Worm (Caenorhabditis elegans) whole organism, mixed stage, embryonic: ENCODE results near the gene elo-6.

ENCODE experiments used
- lin-13 ChIP-seq: fragments of 150-350 bp; optimal IDR thresholded peaks from 2 replicates; lab custom pipeline; 2014; ENCODE audit warnings: missing biosample characterization, missing genetic modification characterization
- lin-32 ChIP-seq: fragments of 200-800 bp; sonication (Bioruptor generic); optimal IDR thresholded peaks from 2 replicates; lab custom pipeline; 2018; ENCODE audit warnings: mild to moderate bottlenecking, missing genetic modification characterization, missing compliant biosample characterization
- mab-5 ChIP-seq: fragments of 150-350 bp; optimal IDR thresholded peaks from 2 replicates; lab custom pipeline; 2014; ENCODE audit warnings: missing biosample characterization, missing genetic modification characterization
- mep-1 ChIP-seq: fragments of 150-350 bp; optimal IDR thresholded peaks from 2 replicates; lab custom pipeline; 2017; ENCODE audit warnings: missing biosample characterization, missing genetic modification reagents, missing genetic modification characterization, inconsistent platforms
- nhr-12 ChIP-seq: fragments of 150-350 bp; optimal IDR thresholded peaks from 2 replicates; lab custom pipeline; 2014; ENCODE audit warnings: missing biosample characterization, missing genetic modification characterization
- unc-62 ChIP-seq: fragments of 150-350 bp; optimal IDR thresholded peaks from 2 replicates; lab custom pipeline; 2014; ENCODE audit warnings: missing biosample characterization, missing genetic modification reagents, missing genetic modification characterization
- zip-8 ChIP-seq: fragments of 150-350 bp; optimal IDR thresholded peaks from 2 replicates; lab custom pipeline; 2014; ENCODE audit warnings: missing biosample characterization, missing genetic modification characterization

DNA sequence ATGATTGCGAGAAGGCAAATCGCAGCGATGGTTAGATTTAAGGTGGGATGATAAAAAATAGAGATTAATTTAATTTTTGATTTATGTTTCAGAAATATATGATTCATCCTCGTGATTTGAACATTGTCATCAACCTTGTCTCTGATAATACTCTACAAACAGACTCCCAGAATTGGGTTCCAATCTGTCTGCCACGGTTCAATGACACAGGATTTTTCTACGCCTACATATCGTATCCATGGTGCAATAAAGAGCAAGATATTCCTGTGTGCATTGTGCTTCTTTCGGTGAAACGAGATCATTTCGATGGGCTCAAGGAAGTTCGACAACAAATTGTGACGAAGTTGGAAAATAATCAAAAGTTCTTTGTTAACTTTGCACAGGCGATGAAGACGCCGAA is 20.5 kb downstream of the elo-6 start:
- TF ChIP-seq zip-8 (tag; lab: Kevin White, UChicago) (no peak), lin-13 (tag; lab: Kevin White, UChicago) (no peak), mab-5 (tag; lab: Kevin White, UChicago) (no peak), nhr-12 (tag; lab: Kevin White, UChicago) (no peak), mep-1 (tag; lab: Kevin White, UChicago) (no peak), lin-32 (GFP tag; lab: Kevin White, UChicago) (no peak), unc-62 (GFP tag; lab: Kevin White, UChicago) (no peak)
